Fruit fly (Drosophila melanogaster) whole organism, embryonic: ENCODE results near the gene ClpP.

ENCODE experiments used
- CG10543 ChIP-seq: fragments of 200-800 bp; sonication (Bioruptor generic); optimal IDR thresholded peaks from 3 replicates; lab custom pipeline; 2017; ENCODE audit warnings: missing biosample characterization, mild to moderate bottlenecking, missing genetic modification characterization, moderate library complexity
- CG10959 ChIP-seq: fragments of 200-800 bp; sonication (Bioruptor generic); IDR thresholded peaks from 2 replicates; pipeline ENCODE4 v1.3.6; 2022; ENCODE audit warnings: missing biosample characterization, missing genetic modification characterization
- CG11504 ChIP-seq: fragments of 200-800 bp; sonication (Bioruptor generic); optimal IDR thresholded peaks from 3 replicates; lab custom pipeline; 2019; ENCODE audit warnings: missing biosample characterization, mild to moderate bottlenecking, missing genetic modification characterization, moderate library complexity
- CG11696 ChIP-seq: fragments of 200-800 bp; sonication (Bioruptor generic); IDR thresholded peaks from 2 replicates; pipeline ENCODE4 v1.3.6; 2022; ENCODE audit warnings: missing biosample characterization, missing genetic modification characterization
- CG15073 ChIP-seq: fragments of 200-800 bp; sonication (Bioruptor generic); optimal IDR thresholded peaks from 2 replicates; lab custom pipeline; 2016; ENCODE audit warnings: missing biosample characterization, missing genetic modification characterization
- CG16779 ChIP-seq: fragments of 200-800 bp; sonication (Bioruptor generic); IDR thresholded peaks from 2 replicates; pipeline ENCODE4 v1.3.6; 2022; ENCODE audit warnings: missing biosample characterization, missing genetic modification characterization
- CG16863 ChIP-seq: fragments of 200-800 bp; sonication (Bioruptor generic); optimal IDR thresholded peaks from 3 replicates; lab custom pipeline; 2016; ENCODE audit warnings: missing biosample characterization, missing genetic modification characterization
- CG17361 ChIP-seq: fragments of 200-800 bp; sonication (Bioruptor generic); IDR thresholded peaks from 3 replicates; pipeline ENCODE4 v1.3.6; 2022; ENCODE audit warnings: missing biosample characterization, missing genetic modification characterization
- CG1832 ChIP-seq: fragments of 200-800 bp; sonication (Bioruptor generic); optimal IDR thresholded peaks from 2 replicates; lab custom pipeline; 2017; ENCODE audit warnings: missing biosample characterization, mild to moderate bottlenecking, missing genetic modification characterization, inconsistent platforms
- CG18764 ChIP-seq: fragments of 200-800 bp; sonication (Bioruptor generic); optimal IDR thresholded peaks from 3 replicates; lab custom pipeline; 2016; ENCODE audit warnings: missing biosample characterization, missing genetic modification characterization
- CG4360 ChIP-seq: fragments of 200-800 bp; sonication (Bioruptor generic); IDR thresholded peaks from 2 replicates; pipeline ENCODE4 v1.3.6; 2022; ENCODE audit warnings: missing biosample characterization, missing genetic modification characterization
- CG4404 ChIP-seq: fragments of 200-800 bp; sonication (Bioruptor generic); IDR thresholded peaks from 2 replicates; pipeline ENCODE4 v1.3.6; 2022; ENCODE audit warnings: missing biosample characterization, missing genetic modification characterization
- CG7839 ChIP-seq: fragments of 200-800 bp; sonication (Bioruptor generic); optimal IDR thresholded peaks from 3 replicates; lab custom pipeline; 2018; ENCODE audit warnings: missing biosample characterization, mild to moderate bottlenecking, missing genetic modification characterization, moderate library complexity
- CG8290 ChIP-seq, 3 experiments: fragments of 200-800 bp; sonication (Bioruptor generic); optimal IDR thresholded peaks; 2 replicates each; lab custom pipeline; 2016 to 2019; ENCODE audit warnings: missing biosample characterization in 3 of 3, missing genetic modification characterization in 3 of 3, mild to moderate bottlenecking in 2 of 3, moderate library complexity in 1 of 3
- CoRest ChIP-seq: fragments of 200-800 bp; sonication (Bioruptor generic); optimal IDR thresholded peaks from 3 replicates; lab custom pipeline; 2018; ENCODE audit warnings: missing biosample characterization, mild to moderate bottlenecking, missing genetic modification characterization, moderate library complexity
- CrebB ChIP-seq: fragments of 200-800 bp; sonication (Bioruptor generic); optimal IDR thresholded peaks from 3 replicates; lab custom pipeline; 2018; ENCODE audit warnings: missing biosample characterization, mild to moderate bottlenecking, missing genetic modification characterization
- Dfd ChIP-seq, 2 experiments: fragments of >200 bp; optimal IDR thresholded peaks; 2 replicates each; lab custom pipeline; 2017; ENCODE audit warnings: missing biosample characterization in 2 of 2, missing genetic modification characterization in 2 of 2
- Dip2 ChIP-seq: fragments of 200-800 bp; sonication (Bioruptor generic); IDR thresholded peaks from 2 replicates; pipeline ENCODE4 v1.3.6; 2022; ENCODE audit warnings: missing biosample characterization, missing genetic modification characterization
- Hr3 ChIP-seq: fragments of 200-800 bp; sonication (Bioruptor generic); optimal IDR thresholded peaks from 3 replicates; lab custom pipeline; 2016; ENCODE audit warnings: missing biosample characterization, missing genetic modification characterization
- Max ChIP-seq: fragments of 200-800 bp; sonication (Bioruptor generic); optimal IDR thresholded peaks from 2 replicates; lab custom pipeline; 2016; ENCODE audit warnings: missing biosample characterization, mild to moderate bottlenecking, missing genetic modification characterization
- Mes4 ChIP-seq: fragments of 200-800 bp; sonication (Bioruptor generic); optimal IDR thresholded peaks from 2 replicates; lab custom pipeline; 2016; ENCODE audit warnings: missing biosample characterization, missing genetic modification characterization
- Myb ChIP-seq: fragments of 200-800 bp; sonication (Bioruptor generic); optimal IDR thresholded peaks from 2 replicates; lab custom pipeline; 2016; ENCODE audit warnings: missing biosample characterization, missing genetic modification characterization
- NK7.1 ChIP-seq: fragments of 200-800 bp; sonication (Bioruptor generic); optimal IDR thresholded peaks from 3 replicates; lab custom pipeline; 2016; ENCODE audit warnings: missing biosample characterization, missing genetic modification characterization
- Opbp ChIP-seq: fragments of 200-800 bp; sonication (Bioruptor generic); IDR thresholded peaks from 3 replicates; pipeline ENCODE4 v1.3.6; 2022; ENCODE audit warnings: missing biosample characterization, missing genetic modification characterization; ENCODE audit not compliant: partially characterized antibody
- Pdp1 ChIP-seq, 2 experiments: fragments of 200-800 bp; sonication (Bioruptor generic); optimal IDR thresholded peaks; 3 replicates each; lab custom pipeline; 2016; ENCODE audit warnings: missing biosample characterization in 2 of 2, missing genetic modification characterization in 2 of 2, mild to moderate bottlenecking in 1 of 2, moderate library complexity in 1 of 2
- Ptx1 ChIP-seq: fragments of 200-800 bp; sonication (Bioruptor generic); IDR thresholded peaks from 2 replicates; pipeline ENCODE4 v1.3.6; 2022; ENCODE audit warnings: missing biosample characterization, missing genetic modification characterization
- Ravus ChIP-seq: fragments of 200-800 bp; sonication (Bioruptor generic); IDR thresholded peaks from 2 replicates; pipeline ENCODE4 v1.3.6; 2022; ENCODE audit warnings: missing biosample characterization, missing genetic modification characterization
- Spps ChIP-seq: fragments of 200-800 bp; sonication (Bioruptor generic); optimal IDR thresholded peaks from 2 replicates; lab custom pipeline; 2018; ENCODE audit warnings: missing biosample characterization, mild to moderate bottlenecking, missing genetic modification characterization
- ap ChIP-seq: fragments of 200-800 bp; sonication (Bioruptor generic); IDR thresholded peaks from 2 replicates; pipeline ENCODE4 v1.3.6; 2022; ENCODE audit warnings: missing biosample characterization, missing genetic modification characterization
- ara ChIP-seq: fragments of 200-800 bp; sonication (Bioruptor generic); IDR thresholded peaks from 2 replicates; pipeline ENCODE4 v1.3.6; 2022; ENCODE audit warnings: missing biosample characterization, missing genetic modification characterization
- bsh ChIP-seq, 2 experiments: fragments of 200-800 bp; sonication (Bioruptor generic); optimal IDR thresholded peaks; 2 replicates each; lab custom pipeline; 2017 to 2018; ENCODE audit warnings: mild to moderate bottlenecking in 2 of 2, missing biosample characterization in 2 of 2, missing genetic modification characterization in 2 of 2, moderate library complexity in 1 of 2
- dan ChIP-seq: fragments of 200-800 bp; sonication (Bioruptor generic); IDR thresholded peaks from 2 replicates; pipeline ENCODE4 v1.3.6; 2022; ENCODE audit warnings: missing biosample characterization, missing genetic modification characterization
- emc ChIP-seq: fragments of 200-800 bp; sonication (Bioruptor generic); optimal IDR thresholded peaks from 2 replicates; lab custom pipeline; 2016; ENCODE audit warnings: missing biosample characterization, missing genetic modification characterization
- esg ChIP-seq: fragments of 200-800 bp; sonication (Bioruptor generic); conservative IDR thresholded peaks from 2 replicates; pipeline ENCODE4 v1.3.6; 2022; ENCODE audit warnings: missing biosample characterization, missing genetic modification characterization
- exex ChIP-seq: fragments of 200-800 bp; sonication (Bioruptor generic); optimal IDR thresholded peaks from 4 replicates; lab custom pipeline; 2018; ENCODE audit warnings: missing biosample characterization, mild to moderate bottlenecking, missing genetic modification characterization, moderate library complexity
- fd102C ChIP-seq: fragments of 200-800 bp; sonication (Bioruptor generic); optimal IDR thresholded peaks from 2 replicates; lab custom pipeline; 2018; ENCODE audit warnings: missing biosample characterization, mild to moderate bottlenecking, missing genetic modification characterization, moderate library complexity
- jumu ChIP-seq: fragments of 200-800 bp; sonication (Bioruptor generic); optimal IDR thresholded peaks from 3 replicates; lab custom pipeline; 2016; ENCODE audit warnings: missing biosample characterization, missing genetic modification characterization
- mld ChIP-seq: fragments of 200-800 bp; sonication (Bioruptor generic); IDR thresholded peaks from 3 replicates; pipeline ENCODE4 v1.3.6; 2022; ENCODE audit warnings: missing biosample characterization, missing genetic modification characterization; ENCODE audit not compliant: partially characterized antibody
- org-1 ChIP-seq: fragments of 200-800 bp; sonication (Bioruptor generic); optimal IDR thresholded peaks from 2 replicates; lab custom pipeline; 2017; ENCODE audit warnings: missing biosample characterization, missing genetic modification characterization
- ranshi ChIP-seq: fragments of 200-800 bp; sonication (Bioruptor generic); IDR thresholded peaks from 2 replicates; pipeline ENCODE4 v1.3.6; 2022; ENCODE audit warnings: missing biosample characterization, missing genetic modification characterization
- salm ChIP-seq: fragments of 200-800 bp; sonication (Bioruptor generic); optimal IDR thresholded peaks from 2 replicates; lab custom pipeline; 2018; ENCODE audit warnings: missing biosample characterization, mild to moderate bottlenecking, missing genetic modification characterization
- sd ChIP-seq: fragments of 200-800 bp; sonication (Bioruptor generic); optimal IDR thresholded peaks from 3 replicates; lab custom pipeline; 2018; ENCODE audit warnings: missing biosample characterization, mild to moderate bottlenecking, missing genetic modification characterization, moderate library complexity
- slbo ChIP-seq: fragments of 200-800 bp; sonication (Bioruptor generic); IDR thresholded peaks from 2 replicates; pipeline ENCODE4 v1.3.6; 2022; ENCODE audit warnings: missing biosample characterization, missing genetic modification characterization
- slp2 ChIP-seq: fragments of 200-800 bp; sonication (Bioruptor generic); optimal IDR thresholded peaks from 2 replicates; lab custom pipeline; 2016; ENCODE audit warnings: missing biosample characterization, missing genetic modification characterization
- sob ChIP-seq: fragments of 200-800 bp; sonication (Bioruptor generic); IDR thresholded peaks from 2 replicates; pipeline ENCODE4 v1.3.6; 2022; ENCODE audit warnings: missing biosample characterization, missing genetic modification characterization
- stc ChIP-seq: fragments of 200-800 bp; sonication (Bioruptor generic); IDR thresholded peaks from 2 replicates; pipeline ENCODE4 v1.3.6; 2022; ENCODE audit warnings: missing biosample characterization, missing genetic modification characterization
- tio ChIP-seq: fragments of 200-800 bp; sonication (Bioruptor generic); optimal IDR thresholded peaks from 2 replicates; lab custom pipeline; 2017; ENCODE audit warnings: missing biosample characterization, missing genetic modification characterization, inconsistent platforms
- tll ChIP-seq, 2 experiments: fragments of 200-800 bp in 1 of 2; fragments of >200 bp in 1 of 2; sonication (Bioruptor generic) in 1 of 2; optimal IDR thresholded peaks; 2 replicates each; lab custom pipeline; 2017 to 2019; ENCODE audit warnings: missing biosample characterization in 2 of 2, missing genetic modification characterization in 2 of 2, mild to moderate bottlenecking in 1 of 2, moderate library complexity in 1 of 2
- wek ChIP-seq: fragments of 200-800 bp; sonication (Bioruptor generic); optimal IDR thresholded peaks from 3 replicates; lab custom pipeline; 2018; ENCODE audit warnings: missing biosample characterization, mild to moderate bottlenecking, missing genetic modification characterization, moderate library complexity
- yki ChIP-seq: fragments of >200 bp; optimal IDR thresholded peaks from 3 replicates; lab custom pipeline; 2018
- zen ChIP-seq: fragments of 200-800 bp; sonication (Bioruptor generic); optimal IDR thresholded peaks from 3 replicates; lab custom pipeline; 2018; ENCODE audit warnings: missing biosample characterization, mild to moderate bottlenecking, missing genetic modification characterization, moderate library complexity
- zf30C ChIP-seq: fragments of 200-800 bp; sonication (Bioruptor generic); optimal IDR thresholded peaks from 3 replicates; lab custom pipeline; 2018; ENCODE audit warnings: missing biosample characterization, mild to moderate bottlenecking, missing genetic modification characterization

The ClpP gene

DNA sequence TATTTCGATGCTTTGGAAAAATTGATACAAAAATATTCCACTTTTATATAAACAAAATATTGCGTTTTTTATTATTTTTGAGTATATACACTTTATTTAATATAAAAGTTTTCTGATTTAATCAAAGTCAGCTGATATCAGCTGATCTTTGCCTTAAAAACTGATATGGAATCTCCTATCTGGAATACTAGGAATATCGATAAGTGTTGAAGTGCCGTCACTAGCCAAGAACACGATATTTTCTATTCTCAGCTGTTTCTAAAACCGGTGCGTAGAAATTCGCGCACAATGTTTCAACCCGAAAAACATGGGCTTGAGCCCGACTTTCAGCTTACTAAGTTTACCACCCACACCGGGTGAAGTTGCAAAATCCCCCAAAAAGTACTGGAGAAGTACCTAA lies 14.1 kb upstream of the ClpP start, which contains the start of gene Sps2 (continued):
- TF ChIP-seq zf30C (GFP tag; lab: Kevin White, UChicago) = no peak
- no peak for TF ChIP-seq CoRest
- TF ChIP-seq ap (GFP tag; lab: Robert Waterston, UW) = no peak
- no peak for TF ChIP-seq jumu (GFP tag; lab: Kevin White, UChicago)
- no peak for TF ChIP-seq Hr3
- peak; percentile 3 for TF ChIP-seq Max
- TF ChIP-seq Mes4 (GFP tag; lab: Kevin White, UChicago) = no peak
- TF ChIP-seq CG10959 (GFP tag; lab: Robert Waterston, UW) = no peak
- no peak for TF ChIP-seq Ravus (GFP tag; lab: Robert Waterston, UW)
- TF ChIP-seq Ptx1 (GFP tag; lab: Robert Waterston, UW) = no peak
- no peak for TF ChIP-seq exex (tag; lab: Kevin White, UChicago)
- TF ChIP-seq slp2 (GFP tag; lab: Kevin White, UChicago) = no peak
- no peak for TF ChIP-seq Myb (GFP tag; lab: Kevin White, UChicago)
- no peak for TF ChIP-seq CG16863 (GFP tag; lab: Kevin White, UChicago)
- no peak for TF ChIP-seq CG10543 (GFP tag; lab: Kevin White, UChicago)
- no peak for TF ChIP-seq CG4360
- TF ChIP-seq sob = 0 out of 2 replicates have a peak, but pooled peaks have one; percentile 30
- no peak for TF ChIP-seq CrebB
- no peak for TF ChIP-seq NK7.1 (GFP tag; lab: Kevin White, UChicago)
- 0 out of 3 replicates have a peak, but pooled peaks have one; percentile 15 for TF ChIP-seq CG17361 (GFP tag; lab: Robert Waterston, UW)
- no peak for TF ChIP-seq ara (GFP tag; lab: Robert Waterston, UW)
- TF ChIP-seq stc (GFP tag; lab: Robert Waterston, UW) = no peak
- no peak for TF ChIP-seq tio (GFP tag; lab: Kevin White, UChicago)
- no peak for TF ChIP-seq esg (GFP tag; lab: Robert Waterston, UW)
- TF ChIP-seq Dip2 (GFP tag; lab: Robert Waterston, UW) = no peak
- TF ChIP-seq emc = no peak
- no peak; the same call in 1 of the 2 replicates for TF ChIP-seq slbo (GFP tag; lab: Robert Waterston, UW)
- TF ChIP-seq CG1832 (GFP tag; lab: Kevin White, UChicago) = no peak
- peak in 1 of 2 experiments; percentile 27 for TF ChIP-seq Pdp1 (GFP tag; optimal IDR thresholded peaks at IDR 0.05; lab: Kevin White, UChicago)
- TF ChIP-seq bsh (GFP tag; optimal IDR thresholded peaks at IDR 0.05; lab: Kevin White, UChicago) = no peak
- TF ChIP-seq Opbp (GFP tag; lab: Robert Waterston, UW) = peak; percentile 83
- no peak for TF ChIP-seq CG11504 (tag; lab: Kevin White, UChicago)
- no peak for TF ChIP-seq CG4404 (GFP tag; lab: Robert Waterston, UW)
- no peak for TF ChIP-seq fd102C
- TF ChIP-seq org-1 = no peak
- TF ChIP-seq tll (GFP tag; optimal IDR thresholded peaks at IDR 0.05; lab: Kevin White, UChicago) = peak in 1 of 2 experiments; percentile 44
- no peak for TF ChIP-seq salm (tag; lab: Kevin White, UChicago)
- no peak for TF ChIP-seq CG11696 (GFP tag; lab: Robert Waterston, UW)
- TF ChIP-seq zen (tag; lab: Kevin White, UChicago) = no peak
- no peak for TF ChIP-seq yki (lab: Kevin White, UChicago)
- TF ChIP-seq CG8290 (GFP tag; optimal IDR thresholded peaks at IDR 0.05; lab: Kevin White, UChicago) = peak; percentile 48
- peak in 1 of 2 experiments; percentile 53 for TF ChIP-seq CG8290 (tag; optimal IDR thresholded peaks at IDR 0.05; lab: Kevin White, UChicago)
- TF ChIP-seq dan (GFP tag; lab: Robert Waterston, UW) = no peak
- no peak for TF ChIP-seq CG16779
- no peak for TF ChIP-seq CG15073 (GFP tag; lab: Kevin White, UChicago)
- no peak for TF ChIP-seq mld
- TF ChIP-seq CG18764 = no peak
- peak; percentile 4 for TF ChIP-seq wek (GFP tag; lab: Kevin White, UChicago)
- no peak for TF ChIP-seq ranshi (GFP tag; lab: Robert Waterston, UW)
- TF ChIP-seq CG7839 (tag; lab: Kevin White, UChicago) = no peak
- no peak for TF ChIP-seq Spps
- no peak for TF ChIP-seq Dfd (GFP tag; optimal IDR thresholded peaks at IDR 0.05; lab: Kevin White, UChicago)
- no peak for TF ChIP-seq sd
